Worm (Caenorhabditis elegans) whole organism, L1 larva: ENCODE data around the gene Y42A5A.5.
A peak's percentile ranks its signal among the peaks of the same experiment; 100 is the strongest.

Experiments
- C16A3.4 ChIP-seq: fragments of 150-350 bp; optimal IDR thresholded peaks from 2 replicates; lab custom pipeline; 2014; ENCODE audit warnings: missing biosample characterization, missing genetic modification characterization
- aly-2 ChIP-seq: fragments of 150-350 bp; optimal IDR thresholded peaks from 2 replicates; lab custom pipeline; 2014; ENCODE audit warnings: missing biosample characterization, missing genetic modification characterization
- blmp-1 ChIP-seq: fragments of 150-350 bp; optimal IDR thresholded peaks from 2 replicates; lab custom pipeline; 2014; ENCODE audit warnings: missing biosample characterization, missing genetic modification characterization
- lin-13 ChIP-seq: fragments of 150-350 bp; optimal IDR thresholded peaks from 2 replicates; lab custom pipeline; 2014; ENCODE audit warnings: missing biosample characterization, missing genetic modification reagents, missing genetic modification characterization
- mdl-1 ChIP-seq, 2 experiments: fragments of 150-350 bp; optimal IDR thresholded peaks; 2 replicates each; lab custom pipeline; 2014 to 2017; ENCODE audit warnings: missing biosample characterization in 2 of 2, missing genetic modification characterization in 2 of 2, inconsistent platforms in 1 of 2
- nhr-11 ChIP-seq: fragments of 150-350 bp; optimal IDR thresholded peaks from 2 replicates; lab custom pipeline; 2014; ENCODE audit warnings: missing biosample characterization, missing genetic modification characterization
- unc-86 ChIP-seq: sonication (generic microtip); optimal IDR thresholded peaks from 2 replicates; lab custom pipeline; 2016; ENCODE audit warnings: missing genetic modification characterization, missing compliant biosample characterization
- ztf-11 ChIP-seq, 2 experiments: sonication (generic microtip); optimal IDR thresholded peaks; 2 replicates each; lab custom pipeline; 2016 to 2017; ENCODE audit warnings: missing genetic modification characterization in 2 of 2, missing biosample characterization in 1 of 2, missing compliant biosample characterization in 1 of 2

DNA sequence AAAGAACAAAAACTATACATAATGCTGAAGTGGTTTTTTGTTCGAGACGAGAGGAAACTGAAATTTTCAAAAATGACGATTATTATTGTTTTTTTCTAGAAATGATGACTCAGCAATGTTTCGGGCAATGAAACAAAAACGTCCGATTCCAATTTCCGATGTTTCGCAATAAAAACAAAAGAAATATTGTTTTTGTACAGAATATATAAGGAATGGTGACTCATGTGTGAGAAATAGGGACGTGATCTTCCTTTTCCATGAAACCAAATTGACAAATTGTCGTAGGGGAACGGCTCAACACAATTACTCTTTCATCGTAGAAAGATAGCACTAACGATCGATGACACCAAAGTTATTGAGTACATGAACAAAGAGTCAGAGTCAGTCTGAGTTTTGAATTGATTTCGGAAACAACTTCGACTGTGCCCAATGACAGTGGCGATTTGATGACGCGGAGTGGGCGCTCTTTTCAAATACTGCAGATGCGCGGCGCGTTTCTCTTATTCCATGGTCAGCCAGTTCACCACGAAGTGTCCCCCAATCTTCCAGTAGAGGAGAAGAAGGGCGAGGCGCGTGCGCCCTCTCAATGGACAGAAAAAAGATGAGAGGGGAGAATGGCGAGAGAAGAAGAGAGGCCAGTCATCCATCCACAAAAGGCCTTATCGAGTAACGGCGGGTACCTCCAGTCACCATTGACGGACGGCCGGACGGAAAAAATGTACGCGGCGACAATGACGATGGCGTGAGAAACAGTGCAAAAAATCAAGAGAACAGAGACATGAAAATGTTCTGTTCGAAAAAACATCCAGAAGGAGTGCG lies 34.1 kb downstream of the Y42A5A.5 start:
- TF ChIP-seq ztf-11 (tag; optimal IDR thresholded peaks at IDR 0.05; lab: Kevin White, UChicago) (no peak), mdl-1 (tag; optimal IDR thresholded peaks at IDR 0.05; lab: Kevin White, UChicago) (peak in 1 of 2 experiments; percentile 51), C16A3.4 (tag; lab: Kevin White, UChicago) (no peak), aly-2 (tag; lab: Kevin White, UChicago) (no peak), lin-13 (GFP tag; lab: Kevin White, UChicago) (peak; percentile 1), blmp-1 (tag; lab: Kevin White, UChicago) (peak; percentile 35), nhr-11 (tag; lab: Kevin White, UChicago) (no peak), unc-86 (peak; percentile 14)
